Fruit fly (Drosophila melanogaster): ENCODE measurements around the gene Spn77Bb.

- TF ChIP-seq CG10274 (GFP tag; optimal IDR thresholded peaks at IDR 0.05) (no peak), Stat92E (GFP tag; optimal IDR thresholded peaks at IDR 0.05) (no peak), h (optimal IDR thresholded peaks at IDR 0.05) (no peak), dm (GFP tag; optimal IDR thresholded peaks at IDR 0.05) (no peak), gem (tag; optimal IDR thresholded peaks at IDR 0.05) (no peak), Spps (tag; optimal IDR thresholded peaks at IDR 0.05) (no peak), CG13287 (GFP tag; IDR thresholded peaks at IDR 0.05; ENCODE audit: partially characterized antibody) (no peak), vfl (GFP tag; optimal IDR thresholded peaks at IDR 0.05) (no peak), CG8765 (GFP tag; IDR thresholded peaks at IDR 0.05) (no peak), CG10565 (GFP tag; optimal IDR thresholded peaks at IDR 0.05) (no peak), Gug (GFP tag; IDR thresholded peaks at IDR 0.05) (no peak)
Observed at dm6 chr3L:20275886-20276285, 44.9 kb upstream of the Spn77Bb start.
